Worm (Caenorhabditis elegans) whole organism, L1 larva: ENCODE results near the gene ptp-5.2.

Experiments used
- C04F5.9 ChIP-seq: sonication (generic microtip); optimal IDR thresholded peaks from 2 replicates; lab custom pipeline; 2016; ENCODE audit warnings: missing genetic modification characterization, missing compliant biosample characterization
- C16A3.4 ChIP-seq: fragments of 150-350 bp; optimal IDR thresholded peaks from 2 replicates; lab custom pipeline; 2014; ENCODE audit warnings: missing biosample characterization, missing genetic modification characterization
- F16B12.6 ChIP-seq: fragments of 150-350 bp; optimal IDR thresholded peaks from 2 replicates; lab custom pipeline; 2014; ENCODE audit warnings: missing biosample characterization, missing genetic modification characterization
- Y116A8C.19 ChIP-seq: sonication (generic microtip); optimal IDR thresholded peaks from 2 replicates; lab custom pipeline; 2016; ENCODE audit warnings: missing compliant biosample characterization, missing genetic modification characterization, borderline replicate concordance
- alr-1 ChIP-seq: fragments of 200-800 bp; sonication (Bioruptor generic); optimal IDR thresholded peaks from 2 replicates; lab custom pipeline; 2018; ENCODE audit warnings: borderline replicate concordance, mild to moderate bottlenecking, missing genetic modification characterization, missing compliant biosample characterization
- ceh-63 ChIP-seq: fragments of 200-800 bp; sonication (Bioruptor generic); optimal IDR thresholded peaks from 2 replicates; lab custom pipeline; 2018; ENCODE audit warnings: mild to moderate bottlenecking, missing genetic modification characterization, missing compliant biosample characterization
- ceh-8 ChIP-seq: fragments of 200-800 bp; sonication (Bioruptor generic); optimal IDR thresholded peaks from 2 replicates; lab custom pipeline; 2018; ENCODE audit warnings: mild to moderate bottlenecking, missing genetic modification characterization, moderate library complexity, missing compliant biosample characterization
- ceh-82 ChIP-seq, 3 experiments: fragments of 150-350 bp in 1 of 3; sonication (generic microtip) in 2 of 3; optimal IDR thresholded peaks; 2 replicates each; lab custom pipeline; 2014 to 2017; ENCODE audit warnings: missing biosample characterization in 3 of 3, missing genetic modification characterization in 3 of 3
- ceh-88 ChIP-seq: fragments of 200-800 bp; sonication (Bioruptor generic); IDR thresholded peaks from 2 replicates; pipeline ENCODE4 v1.3.6; 2022; ENCODE audit warnings: missing genetic modification characterization, missing compliant biosample characterization
- ces-1 ChIP-seq: fragments of 150-350 bp; optimal IDR thresholded peaks from 2 replicates; lab custom pipeline; 2014; ENCODE audit warnings: missing biosample characterization, missing genetic modification reagents, missing genetic modification characterization
- dpl-1 ChIP-seq, 3 experiments: fragments of 150-350 bp in 2 of 3; sonication (generic microtip) in 1 of 3; optimal IDR thresholded peaks; 2 replicates each; lab custom pipeline; 2014 to 2017; ENCODE audit warnings: missing biosample characterization in 3 of 3, missing genetic modification characterization in 3 of 3, missing genetic modification reagents in 3 of 3
- dsc-1 ChIP-seq: sonication (generic microtip); optimal IDR thresholded peaks from 2 replicates; lab custom pipeline; 2016; ENCODE audit warnings: mild to moderate bottlenecking, missing genetic modification characterization, missing compliant biosample characterization
- efl-1 ChIP-seq, 4 experiments: fragments of 150-350 bp; optimal IDR thresholded peaks in 3 of 4; peaks in 1 of 4; 1 replicate in 1 of 4; 2 replicates in 3 of 4; lab custom pipeline; 2014; ENCODE audit warnings: missing biosample characterization in 2 of 4, missing genetic modification characterization in 2 of 4, missing genetic modification reagents in 2 of 4
- efl-3 ChIP-seq: fragments of 200-800 bp; sonication (Bioruptor generic); optimal IDR thresholded peaks from 2 replicates; lab custom pipeline; 2018; ENCODE audit warnings: mild to moderate bottlenecking, missing genetic modification characterization, missing compliant biosample characterization
- hpl-2 ChIP-seq: fragments of 150-350 bp; optimal IDR thresholded peaks from 2 replicates; lab custom pipeline; 2014; ENCODE audit warnings: missing biosample characterization, missing genetic modification reagents, missing genetic modification characterization
- jun-1 ChIP-seq: fragments of 150-350 bp; optimal IDR thresholded peaks from 2 replicates; lab custom pipeline; 2014; ENCODE audit warnings: missing biosample characterization, missing genetic modification reagents, missing genetic modification characterization
- lin-35 ChIP-seq, 2 experiments: fragments of 150-350 bp; optimal IDR thresholded peaks; 2 replicates each; lab custom pipeline; 2014; ENCODE audit warnings: missing biosample characterization in 2 of 2, missing genetic modification characterization in 2 of 2, missing genetic modification reagents in 2 of 2
- lir-3 ChIP-seq: sonication (generic microtip); optimal IDR thresholded peaks from 2 replicates; lab custom pipeline; 2016; ENCODE audit warnings: mild to moderate bottlenecking, missing genetic modification characterization, moderate library complexity, missing compliant biosample characterization; ENCODE audit not compliant: poor library complexity
- nhr-12 ChIP-seq: sonication (generic microtip); optimal IDR thresholded peaks from 2 replicates; lab custom pipeline; 2017; ENCODE audit warnings: missing biosample characterization, missing genetic modification characterization
- nhr-19 ChIP-seq: fragments of 200-800 bp; sonication (Bioruptor generic); conservative IDR thresholded peaks from 2 replicates; pipeline ENCODE4 v1.3.6; 2022; ENCODE audit warnings: missing genetic modification characterization, missing compliant biosample characterization
- nhr-47 ChIP-seq: sonication (generic microtip); optimal IDR thresholded peaks from 2 replicates; lab custom pipeline; 2016; ENCODE audit warnings: mild to moderate bottlenecking, missing genetic modification characterization, moderate library complexity, missing compliant biosample characterization
- nhr-71 ChIP-seq: sonication (generic microtip); optimal IDR thresholded peaks from 2 replicates; lab custom pipeline; 2016; ENCODE audit warnings: mild to moderate bottlenecking, missing genetic modification characterization, moderate library complexity, missing compliant biosample characterization
- nhr-90 ChIP-seq: sonication (generic microtip); optimal IDR thresholded peaks from 2 replicates; lab custom pipeline; 2016; ENCODE audit warnings: mild to moderate bottlenecking, missing genetic modification characterization, missing compliant biosample characterization; ENCODE audit not compliant: poor library complexity
- skn-1 ChIP-seq: fragments of 150-350 bp; optimal IDR thresholded peaks from 2 replicates; lab custom pipeline; 2014; ENCODE audit warnings: missing biosample characterization, missing genetic modification characterization
- sox-4 ChIP-seq: sonication (generic microtip); optimal IDR thresholded peaks from 2 replicates; lab custom pipeline; 2016; ENCODE audit warnings: missing genetic modification characterization, missing compliant biosample characterization
- sup-37 ChIP-seq: fragments of 200-800 bp; sonication (Bioruptor generic); optimal IDR thresholded peaks from 2 replicates; lab custom pipeline; 2018; ENCODE audit warnings: mild to moderate bottlenecking, missing genetic modification characterization, missing compliant biosample characterization
- tlp-1 ChIP-seq: fragments of 150-350 bp; optimal IDR thresholded peaks from 2 replicates; lab custom pipeline; 2014; ENCODE audit warnings: missing biosample characterization, missing genetic modification characterization
- unc-130 ChIP-seq: fragments of 150-350 bp; optimal IDR thresholded peaks from 2 replicates; lab custom pipeline; 2017; ENCODE audit warnings: missing biosample characterization, missing genetic modification characterization, inconsistent platforms
- unc-30 ChIP-seq: sonication (generic microtip); optimal IDR thresholded peaks from 2 replicates; lab custom pipeline; 2017; ENCODE audit warnings: missing biosample characterization, missing genetic modification characterization
- unc-86 ChIP-seq: sonication (generic microtip); optimal IDR thresholded peaks from 2 replicates; lab custom pipeline; 2016; ENCODE audit warnings: missing genetic modification characterization, missing compliant biosample characterization
- zag-1 ChIP-seq: fragments of 150-350 bp; optimal IDR thresholded peaks from 2 replicates; lab custom pipeline; 2014; ENCODE audit warnings: missing biosample characterization, missing genetic modification characterization
- ztf-4 ChIP-seq: fragments of 150-350 bp; optimal IDR thresholded peaks from 2 replicates; lab custom pipeline; 2014; ENCODE audit warnings: missing biosample characterization, missing genetic modification characterization

The ptp-5.2 gene

ce11 chrIV:14773280-14774071, 12.7 kb upstream of the ptp-5.2 start, which contains the start of gene Y57G11C.36:
Gene Y57G11C.36 (minus strand): TSS chrIV:14773781.
- TF ChIP-seq unc-86 (tag; lab: Kevin White, UChicago) (peak; percentile 68), efl-1 (optimal IDR thresholded peaks at IDR 0.05; lab: Kevin White, UChicago) (no peak), efl-1 (GFP tag; optimal IDR thresholded peaks at IDR 0.05 in 1 of 2; lab: Kevin White, UChicago) (peak in 1 of 2 experiments; percentile 60), jun-1 (tag; lab: Kevin White, UChicago) (no peak), dpl-1 (GFP tag; optimal IDR thresholded peaks at IDR 0.05; lab: Kevin White, UChicago) (peak in 1 of 3 experiments; percentile 10)

- TF ChIP-seq efl-3 (GFP tag; lab: Kevin White, UChicago) (no peak), nhr-47 (tag; lab: Kevin White, UChicago) (no peak), ceh-82 (tag; optimal IDR thresholded peaks at IDR 0.05; lab: Kevin White, UChicago) (no peak), lir-3 (tag; lab: Kevin White, UChicago) (no peak), nhr-90 (tag; lab: Kevin White, UChicago) (no peak), ceh-88 (GFP tag; lab: Robert Waterston, UW) (no peak), ceh-63 (no peak), C04F5.9 (tag; lab: Kevin White, UChicago) (no peak)
Observed at ce11 chrIV:14771325-14771724, 10.6 kb upstream of the ptp-5.2 start, which contains the start of gene degl-1. Gene degl-1 (minus strand): TSS chrIV:14771425.

DNA sequence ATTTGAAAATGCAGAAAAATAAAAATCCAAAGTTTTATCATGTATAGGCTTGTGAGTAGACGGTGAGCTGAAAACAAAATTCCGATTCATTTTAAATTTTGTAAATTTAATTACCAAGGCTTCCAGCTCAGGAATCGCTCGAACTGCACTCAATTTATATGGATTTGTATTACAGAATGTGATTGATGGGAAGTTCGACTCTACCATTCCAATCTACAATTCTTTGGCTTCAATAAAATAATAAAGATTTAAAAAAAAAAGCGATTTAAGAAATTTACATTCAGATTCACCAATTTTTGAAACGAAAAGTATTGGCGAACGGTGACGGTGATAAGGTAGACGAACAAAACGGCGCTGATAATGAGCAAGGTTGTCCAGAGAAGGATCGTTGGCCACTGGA, 9.9 kb upstream of the ptp-5.2 start:
- no peak for TF ChIP-seq nhr-71
- no peak for TF ChIP-seq dpl-1 (GFP tag; optimal IDR thresholded peaks at IDR 0.05; lab: Kevin White, UChicago)
- no peak for TF ChIP-seq skn-1 (tag; lab: Kevin White, UChicago)
- TF ChIP-seq sox-4 (tag; lab: Kevin White, UChicago), result no peak
- TF ChIP-seq Y116A8C.19 (tag; lab: Kevin White, UChicago), result no peak
- no peak for TF ChIP-seq efl-1 (optimal IDR thresholded peaks at IDR 0.05; lab: Kevin White, UChicago)
- peak in 1 of 2 experiments; percentile 42 for TF ChIP-seq efl-1 (GFP tag; optimal IDR thresholded peaks at IDR 0.05 in 1 of 2; lab: Kevin White, UChicago)
- TF ChIP-seq lin-35 (GFP tag; optimal IDR thresholded peaks at IDR 0.05; lab: Kevin White, UChicago), result no peak
- no peak for TF ChIP-seq ceh-8 (GFP tag; lab: Kevin White, UChicago)

DNA sequence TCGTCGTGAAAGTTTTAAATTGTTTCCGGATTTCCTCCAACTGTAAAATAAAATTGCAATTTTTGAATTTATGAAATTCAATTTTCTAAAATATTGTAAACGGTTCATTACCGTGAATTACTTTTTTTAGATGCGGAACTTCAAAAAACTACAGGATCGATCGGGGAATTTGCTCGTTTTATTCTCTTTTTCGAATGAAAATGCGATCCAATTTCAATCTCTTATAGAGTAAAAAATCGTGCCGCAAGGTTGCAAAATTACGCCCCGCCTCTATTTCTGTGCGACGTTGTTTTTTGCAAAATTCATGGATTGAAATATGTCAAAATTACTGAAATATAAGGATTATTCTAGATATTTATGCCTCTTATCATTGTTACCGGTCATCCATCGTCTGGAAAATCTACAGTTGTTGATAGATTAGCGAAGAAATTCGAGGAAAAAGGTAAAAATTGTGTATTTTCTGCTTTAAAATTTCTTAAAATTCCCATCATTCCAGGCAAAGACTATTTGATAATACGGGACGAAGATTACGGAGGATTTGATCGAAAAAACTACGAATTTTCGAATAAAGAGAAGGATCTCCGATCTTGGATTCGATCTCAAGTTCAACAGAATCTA, 8.6 kb upstream of the ptp-5.2 start, which contains the start of gene Y57G11C.43:
TSS of gene Y57G11C.43 (plus strand) at position 224 of the 618 bp plus-strand sequence.
- TF ChIP-seq nhr-12 (tag; lab: Kevin White, UChicago) (no peak), alr-1 (tag; lab: Kevin White, UChicago) (no peak), unc-30 (tag; lab: Kevin White, UChicago) (no peak), hpl-2 (GFP tag; lab: Kevin White, UChicago) (no peak), tlp-1 (no peak), nhr-71 (no peak), ces-1 (GFP tag; lab: Kevin White, UChicago) (no peak), nhr-19 (GFP tag; lab: Robert Waterston, UW) (no peak), sup-37 (GFP tag; lab: Kevin White, UChicago) (no peak), C16A3.4 (no peak), ztf-4 (tag; lab: Kevin White, UChicago) (no peak), unc-130 (tag; lab: Kevin White, UChicago) (no peak), zag-1 (tag; lab: Kevin White, UChicago) (no peak), nhr-47 (tag; lab: Kevin White, UChicago) (no peak), F16B12.6 (tag; lab: Kevin White, UChicago) (no peak), dsc-1 (no peak), efl-1 (optimal IDR thresholded peaks at IDR 0.05; lab: Kevin White, UChicago) (no peak), efl-1 (GFP tag; optimal IDR thresholded peaks at IDR 0.05 in 1 of 2; lab: Kevin White, UChicago) (no peak), jun-1 (tag; lab: Kevin White, UChicago) (no peak)
